Worm (Caenorhabditis elegans) whole organism, young adult: ENCODE results near the gene Y41C4A.18.

Experiments used
- B0336.3 ChIP-seq: fragments of 200-800 bp; sonication (Bioruptor generic); IDR thresholded peaks from 2 replicates; pipeline ENCODE4 v1.3.6; 2022; ENCODE audit warnings: missing genetic modification characterization, missing compliant biosample characterization
- C17E4.6 ChIP-seq: fragments of 200-800 bp; sonication (Bioruptor generic); IDR thresholded peaks from 2 replicates; pipeline ENCODE4 v1.3.6; 2022; ENCODE audit warnings: missing genetic modification reagents, missing genetic modification characterization, missing compliant biosample characterization
- D2030.7 ChIP-seq: fragments of 200-800 bp; sonication (Bioruptor generic); IDR thresholded peaks from 2 replicates; pipeline ENCODE4 v1.3.6; 2022; ENCODE audit warnings: missing genetic modification reagents, missing genetic modification characterization, missing compliant biosample characterization
- F22D6.2 ChIP-seq: sonication (generic microtip); optimal IDR thresholded peaks from 2 replicates; lab custom pipeline; 2016; ENCODE audit warnings: mild to moderate bottlenecking, missing genetic modification characterization, missing compliant biosample characterization
- F23B12.7 ChIP-seq: sonication (generic microtip); optimal IDR thresholded peaks from 2 replicates; lab custom pipeline; 2017; ENCODE audit warnings: missing genetic modification characterization, mild to moderate bottlenecking, missing compliant biosample characterization, antibody characterized with exemption, moderate library complexity; ENCODE audit not compliant: insufficient read depth
- F33H1.4 ChIP-seq: fragments of 200-800 bp; sonication (Bioruptor generic); IDR thresholded peaks from 2 replicates; pipeline ENCODE4 v1.3.6; 2022; ENCODE audit warnings: missing genetic modification reagents, missing genetic modification characterization, missing compliant biosample characterization
- K11D2.4 ChIP-seq: fragments of 200-800 bp; sonication (Bioruptor generic); IDR thresholded peaks from 2 replicates; pipeline ENCODE4 v1.3.6; 2022; ENCODE audit warnings: missing genetic modification reagents, missing genetic modification characterization, missing compliant biosample characterization
- T07F8.4 ChIP-seq: sonication (generic microtip); optimal IDR thresholded peaks from 2 replicates; lab custom pipeline; 2016; ENCODE audit warnings: mild to moderate bottlenecking, missing genetic modification characterization, moderate library complexity, missing compliant biosample characterization
- Y53F4B.3 ChIP-seq: fragments of 200-800 bp; sonication (Bioruptor generic); IDR thresholded peaks from 2 replicates; pipeline ENCODE4 v1.3.6; 2022; ENCODE audit warnings: missing genetic modification reagents, missing genetic modification characterization, missing compliant biosample characterization
- Y56A3A.18 ChIP-seq: fragments of 200-800 bp; sonication (Bioruptor generic); IDR thresholded peaks from 2 replicates; pipeline ENCODE4 v1.3.6; 2022; ENCODE audit warnings: missing genetic modification reagents, missing genetic modification characterization, missing compliant biosample characterization
- Y79H2A.3 ChIP-seq: fragments of 200-800 bp; sonication (Bioruptor generic); conservative IDR thresholded peaks from 2 replicates; pipeline ENCODE4 v1.3.6; 2022; ENCODE audit warnings: missing genetic modification reagents, missing genetic modification characterization, missing compliant biosample characterization
- ama-1 ChIP-seq, 3 experiments: fragments of 150-350 bp in 1 of 3; sonication (generic microtip) in 2 of 3; optimal IDR thresholded peaks; 2 replicates each; lab custom pipeline; 2014 to 2018; ENCODE audit warnings: missing biosample characterization in 2 of 3, missing genetic modification characterization in 2 of 3, missing genetic modification reagents in 2 of 3
- aptf-2 ChIP-seq: fragments of 200-800 bp; sonication (Bioruptor generic); conservative IDR thresholded peaks from 2 replicates; pipeline ENCODE4 v1.3.6; 2022; ENCODE audit warnings: missing genetic modification reagents, missing genetic modification characterization, missing compliant biosample characterization
- atf-7 ChIP-seq: sonication (generic microtip); optimal IDR thresholded peaks from 2 replicates; lab custom pipeline; 2017; ENCODE audit warnings: mild to moderate bottlenecking, missing genetic modification characterization, missing compliant biosample characterization
- attf-5 ChIP-seq: fragments of 200-800 bp; sonication (Bioruptor generic); optimal IDR thresholded peaks from 2 replicates; lab custom pipeline; 2018; ENCODE audit warnings: mild to moderate bottlenecking, missing genetic modification characterization, missing compliant biosample characterization
- cebp-1 ChIP-seq, 2 experiments: fragments of 200-800 bp in 1 of 2; sonication (Bioruptor generic) in 1 of 2; sonication (generic microtip) in 1 of 2; IDR thresholded peaks in 1 of 2; optimal IDR thresholded peaks in 1 of 2; 2 replicates each; pipeline versions ENCODE4 v1.3.6 to Lab custom; 2017 to 2022; ENCODE audit warnings: missing compliant biosample characterization in 2 of 2, missing genetic modification characterization in 2 of 2, mild to moderate bottlenecking in 1 of 2, missing genetic modification reagents in 1 of 2, moderate library complexity in 1 of 2
- ceh-27 ChIP-seq: fragments of 200-800 bp; sonication (Bioruptor generic); optimal IDR thresholded peaks from 2 replicates; lab custom pipeline; 2018; ENCODE audit warnings: mild to moderate bottlenecking, missing genetic modification characterization, moderate library complexity, missing compliant biosample characterization
- ceh-58 ChIP-seq: fragments of 200-800 bp; sonication (Bioruptor generic); IDR thresholded peaks from 2 replicates; pipeline ENCODE4 v1.3.6; 2022; ENCODE audit warnings: missing genetic modification characterization, missing compliant biosample characterization
- egl-18 ChIP-seq: fragments of 200-800 bp; sonication (Bioruptor generic); IDR thresholded peaks from 2 replicates; pipeline ENCODE4 v1.3.6; 2022; ENCODE audit warnings: missing genetic modification reagents, missing genetic modification characterization, missing compliant biosample characterization
- egrh-3 ChIP-seq: fragments of 200-800 bp; sonication (Bioruptor generic); IDR thresholded peaks from 2 replicates; pipeline ENCODE4 v1.3.6; 2022; ENCODE audit warnings: missing genetic modification reagents, missing genetic modification characterization, missing compliant biosample characterization
- ets-4 ChIP-seq: fragments of 200-800 bp; sonication (Bioruptor generic); optimal IDR thresholded peaks from 2 replicates; lab custom pipeline; 2018; ENCODE audit warnings: mild to moderate bottlenecking, missing genetic modification characterization, missing compliant biosample characterization
- hlh-12 ChIP-seq: sonication (generic microtip); optimal IDR thresholded peaks from 2 replicates; lab custom pipeline; 2016; ENCODE audit warnings: missing genetic modification characterization, missing compliant biosample characterization
- hsf-1 ChIP-seq: fragments of 200-800 bp; sonication (Bioruptor generic); IDR thresholded peaks from 2 replicates; pipeline ENCODE4 v1.3.6; 2022; ENCODE audit warnings: missing genetic modification reagents, missing genetic modification characterization, missing compliant biosample characterization
- let-526 ChIP-seq: fragments of 200-800 bp; sonication (Bioruptor generic); IDR thresholded peaks from 2 replicates; pipeline ENCODE4 v1.3.6; 2022; ENCODE audit warnings: missing genetic modification reagents, missing genetic modification characterization, missing compliant biosample characterization
- let-607 ChIP-seq, 2 experiments: fragments of 200-800 bp in 1 of 2; sonication (Bioruptor generic) in 1 of 2; sonication (generic microtip) in 1 of 2; optimal IDR thresholded peaks; 2 replicates each; lab custom pipeline; 2016 to 2018; ENCODE audit warnings: mild to moderate bottlenecking in 2 of 2, missing compliant biosample characterization in 2 of 2, missing genetic modification characterization in 2 of 2, moderate library complexity in 2 of 2, missing genotype in 1 of 2
- lin-35 ChIP-seq, 3 experiments: fragments of 150-350 bp in 2 of 3; sonication (generic microtip) in 1 of 3; optimal IDR thresholded peaks; 2 replicates each; lab custom pipeline; 2014 to 2018; ENCODE audit warnings: missing biosample characterization in 3 of 3, missing genetic modification characterization in 3 of 3, missing genetic modification reagents in 3 of 3
- lin-40 ChIP-seq: sonication (generic microtip); optimal IDR thresholded peaks from 2 replicates; lab custom pipeline; 2016; ENCODE audit warnings: missing genetic modification characterization, mild to moderate bottlenecking, missing compliant biosample characterization, missing genotype, missing genetic modification reagents
- lin-54 ChIP-seq: fragments of 200-800 bp; sonication (Bioruptor generic); optimal IDR thresholded peaks from 2 replicates; lab custom pipeline; 2018; ENCODE audit warnings: mild to moderate bottlenecking, missing genetic modification characterization, missing compliant biosample characterization
- lir-1 ChIP-seq: fragments of 200-800 bp; sonication (Bioruptor generic); conservative IDR thresholded peaks from 2 replicates; pipeline ENCODE4 v1.3.6; 2022; ENCODE audit warnings: missing genetic modification reagents, missing genetic modification characterization, missing compliant biosample characterization
- madf-10 ChIP-seq: sonication (generic microtip); optimal IDR thresholded peaks from 2 replicates; lab custom pipeline; 2016; ENCODE audit warnings: mild to moderate bottlenecking, missing genetic modification characterization, missing compliant biosample characterization
- madf-6 ChIP-seq: fragments of 200-800 bp; sonication (Bioruptor generic); IDR thresholded peaks from 2 replicates; pipeline ENCODE4 v1.3.6; 2022; ENCODE audit warnings: missing genetic modification reagents, missing genetic modification characterization, missing compliant biosample characterization
- mcd-1 ChIP-seq: fragments of 200-800 bp; sonication (Bioruptor generic); IDR thresholded peaks from 2 replicates; pipeline ENCODE4 v1.3.6; 2022; ENCODE audit warnings: missing genetic modification reagents, missing genetic modification characterization, missing compliant biosample characterization
- nhr-179 ChIP-seq: sonication (generic microtip); optimal IDR thresholded peaks from 2 replicates; lab custom pipeline; 2016; ENCODE audit warnings: mild to moderate bottlenecking, missing genetic modification characterization, missing compliant biosample characterization
- nhr-80 ChIP-seq: sonication (generic microtip); optimal IDR thresholded peaks from 2 replicates; lab custom pipeline; 2016; ENCODE audit warnings: missing genetic modification characterization, missing compliant biosample characterization
- nhr-90 ChIP-seq: sonication (generic microtip); optimal IDR thresholded peaks from 2 replicates; lab custom pipeline; 2016; ENCODE audit warnings: missing genotype, mild to moderate bottlenecking, missing genetic modification characterization, missing compliant biosample characterization
- rcor-1 ChIP-seq: fragments of 200-800 bp; sonication (Bioruptor generic); IDR thresholded peaks from 2 replicates; pipeline ENCODE4 v1.3.6; 2022; ENCODE audit warnings: missing genetic modification reagents, missing genetic modification characterization, missing compliant biosample characterization
- rec-8 ChIP-seq, 2 experiments: sonication (generic microtip); optimal IDR thresholded peaks; 2 replicates each; lab custom pipeline; 2016; ENCODE audit warnings: mild to moderate bottlenecking in 2 of 2, missing genetic modification characterization in 2 of 2, missing genetic modification reagents in 2 of 2, missing genotype in 2 of 2, missing biosample characterization in 1 of 2, missing compliant biosample characterization in 1 of 2, moderate library complexity in 1 of 2
- repo-1 ChIP-seq: sonication (generic microtip); optimal IDR thresholded peaks from 2 replicates; lab custom pipeline; 2017; ENCODE audit warnings: mild to moderate bottlenecking, missing genetic modification characterization, missing compliant biosample characterization
- sdz-38 ChIP-seq: sonication (generic microtip); optimal IDR thresholded peaks from 2 replicates; lab custom pipeline; 2016; ENCODE audit warnings: missing genotype, missing genetic modification characterization, missing compliant biosample characterization
- sea-2 ChIP-seq: fragments of 200-800 bp; sonication (Bioruptor generic); IDR thresholded peaks from 2 replicates; pipeline ENCODE4 v1.3.6; 2022; ENCODE audit warnings: missing genetic modification characterization, missing compliant biosample characterization
- tbp1 ChIP-seq: fragments of 200-800 bp; sonication (Bioruptor generic); optimal IDR thresholded peaks from 2 replicates; lab custom pipeline; 2018; ENCODE audit warnings: mild to moderate bottlenecking, missing genetic modification characterization, missing compliant biosample characterization
- ztf-18 ChIP-seq: sonication (generic microtip); optimal IDR thresholded peaks from 2 replicates; lab custom pipeline; 2016; ENCODE audit warnings: missing genotype, mild to moderate bottlenecking, missing genetic modification characterization, missing compliant biosample characterization
- ztf-22 ChIP-seq: fragments of 200-800 bp; sonication (Bioruptor generic); optimal IDR thresholded peaks from 2 replicates; lab custom pipeline; 2018; ENCODE audit warnings: mild to moderate bottlenecking, missing genetic modification characterization, moderate library complexity, missing compliant biosample characterization
- ztf-26 ChIP-seq: sonication (generic microtip); optimal IDR thresholded peaks from 2 replicates; lab custom pipeline; 2017; ENCODE audit warnings: missing genetic modification characterization, missing compliant biosample characterization
- ztf-28 ChIP-seq: fragments of 200-800 bp; sonication (Bioruptor generic); IDR thresholded peaks from 2 replicates; pipeline ENCODE4 v1.3.6; 2022; ENCODE audit warnings: missing genetic modification reagents, missing genetic modification characterization, missing compliant biosample characterization
- ztf-6 ChIP-seq: fragments of 200-800 bp; sonication (Bioruptor generic); IDR thresholded peaks from 2 replicates; pipeline ENCODE4 v1.3.6; 2022; ENCODE audit warnings: missing genetic modification reagents, missing genetic modification characterization, missing compliant biosample characterization

Gene Y41C4A.18

DNA sequence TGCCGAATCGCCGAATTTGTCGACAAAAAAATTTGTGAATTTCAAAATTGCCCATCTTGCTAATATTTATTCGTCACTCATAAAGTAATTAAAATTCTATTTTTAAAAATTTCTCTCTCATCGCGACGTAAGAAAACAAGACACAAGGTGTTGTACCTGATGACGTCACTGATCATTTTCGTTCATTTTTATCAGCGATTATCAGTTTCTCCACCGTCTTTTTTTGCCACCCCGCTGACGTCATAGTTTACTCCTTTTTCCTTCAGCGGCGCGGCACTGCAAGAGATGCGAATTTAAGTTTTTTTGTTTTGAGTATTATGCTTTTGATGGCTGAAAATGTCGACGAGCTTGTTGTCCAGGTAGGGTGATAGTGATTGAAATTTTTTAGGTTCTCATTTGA, 45.6 kb upstream of the Y41C4A.18 start:
- TF ChIP-seq repo-1 (tag; lab: Kevin White, UChicago) (no peak), hsf-1 (no peak), lir-1 (GFP tag; lab: Robert Waterston, UW) (no peak), B0336.3 (GFP tag; lab: Robert Waterston, UW) (no peak), nhr-80 (tag; lab: Kevin White, UChicago) (peak; percentile 67), madf-10 (tag; lab: Kevin White, UChicago) (peak; percentile 7), let-607 (tag; optimal IDR thresholded peaks at IDR 0.05; lab: Kevin White, UChicago) (peak in 1 of 2 experiments; percentile 5), ceh-27 (GFP tag; lab: Kevin White, UChicago) (no peak), atf-7 (tag; lab: Kevin White, UChicago) (peak; percentile 96), tbp1 (GFP tag; lab: Kevin White, UChicago) (peak; percentile 30), lin-40 (tag; lab: Kevin White, UChicago) (peak; percentile 45)
- TF ChIP-seq, all 124 proteins: peak for 6

ce11 chrIII:11689303-11689702, 41.1 kb upstream of the Y41C4A.18 start:
- no peak for TF ChIP-seq egl-18 (GFP tag; lab: Robert Waterston, UW)
- peak; percentile 27 for TF ChIP-seq nhr-90 (tag; lab: Kevin White, UChicago)
- TF ChIP-seq sdz-38 (tag; lab: Kevin White, UChicago): no peak
- no peak for TF ChIP-seq sea-2
- no peak for TF ChIP-seq F23B12.7
- peak; percentile 17; the same call in 1 of the 2 replicates for TF ChIP-seq Y56A3A.18 (GFP tag; lab: Robert Waterston, UW)
- TF ChIP-seq nhr-179 (tag; lab: Kevin White, UChicago): no peak
- no peak for TF ChIP-seq T07F8.4 (tag; lab: Kevin White, UChicago)
- TF ChIP-seq C17E4.6 (GFP tag; lab: Robert Waterston, UW): no peak
- peak; percentile 29 for TF ChIP-seq lin-54 (GFP tag; lab: Kevin White, UChicago)
- no peak for TF ChIP-seq ama-1 (optimal IDR thresholded peaks at IDR 0.05; lab: Kevin White, UChicago)
- TF ChIP-seq ama-1 (GFP tag; optimal IDR thresholded peaks at IDR 0.05; lab: Kevin White, UChicago): no peak
- TF ChIP-seq hlh-12 (tag; lab: Kevin White, UChicago): no peak
- no peak for TF ChIP-seq madf-10 (tag; lab: Kevin White, UChicago)
- 0 out of 2 replicates have a peak, but pooled peaks have one; percentile 14 for TF ChIP-seq B0336.3 (GFP tag; lab: Robert Waterston, UW)
- peak; percentile 5 for TF ChIP-seq F22D6.2 (tag; lab: Kevin White, UChicago)
- no peak for TF ChIP-seq cebp-1 (GFP tag; IDR thresholded peaks at IDR 0.05; lab: Robert Waterston, UW)
- TF ChIP-seq cebp-1 (tag; optimal IDR thresholded peaks at IDR 0.05; lab: Kevin White, UChicago): peak; percentile 70
- peak in 1 of 3 experiments; percentile 10 for TF ChIP-seq lin-35 (GFP tag; optimal IDR thresholded peaks at IDR 0.05; lab: Kevin White, UChicago)
- TF ChIP-seq rec-8 (tag; optimal IDR thresholded peaks at IDR 0.05; lab: Kevin White, UChicago): no peak
- TF ChIP-seq Y53F4B.3: no peak
- TF ChIP-seq ztf-28: no peak
- no peak for TF ChIP-seq ztf-18 (tag; lab: Kevin White, UChicago)
- no peak for TF ChIP-seq rcor-1 (GFP tag; lab: Robert Waterston, UW)
- no peak for TF ChIP-seq egrh-3 (GFP tag; lab: Robert Waterston, UW)
- TF ChIP-seq attf-5 (GFP tag; lab: Kevin White, UChicago): peak; percentile 59
- no peak for TF ChIP-seq let-526
- peak; percentile 9 for TF ChIP-seq ztf-26
- peak; percentile 96 for TF ChIP-seq nhr-80 (tag; lab: Kevin White, UChicago)
- TF ChIP-seq D2030.7: no peak
- peak; percentile 36; the same call in 1 of the 2 replicates for TF ChIP-seq K11D2.4
- no peak for TF ChIP-seq aptf-2 (GFP tag; lab: Robert Waterston, UW)
- TF ChIP-seq ets-4: no peak
- no peak for TF ChIP-seq ztf-6 (GFP tag; lab: Robert Waterston, UW)
- TF ChIP-seq madf-6 (GFP tag; lab: Robert Waterston, UW): no peak
- peak; percentile 11 for TF ChIP-seq ztf-22 (GFP tag; lab: Kevin White, UChicago)
- TF ChIP-seq Y79H2A.3 (GFP tag; lab: Robert Waterston, UW): no peak
- no peak for TF ChIP-seq ceh-58 (GFP tag; lab: Robert Waterston, UW)
- TF ChIP-seq mcd-1 (GFP tag; lab: Robert Waterston, UW): 0 out of 2 replicates have a peak, but pooled peaks have one; percentile 29
- no peak for TF ChIP-seq F33H1.4 (GFP tag; lab: Robert Waterston, UW)
